Fruit fly (Drosophila melanogaster): Measurements from ENCODE around the gene tal-2A.

dm6 chr3R:13816375-13816711 lies 3.4 kb downstream of the tal-2A start:
- TF ChIP-seq chm (GFP tag; IDR thresholded peaks at IDR 0.05) (no peak), grn (GFP tag; optimal IDR thresholded peaks at IDR 0.05) (no peak), CG11456 (GFP tag; IDR thresholded peaks at IDR 0.05) (no peak)

Data from whole organism, embryonic.